Worm (Caenorhabditis elegans): ENCODE measurements around the gene dpyd-1.

Gene dpyd-1

DNA sequence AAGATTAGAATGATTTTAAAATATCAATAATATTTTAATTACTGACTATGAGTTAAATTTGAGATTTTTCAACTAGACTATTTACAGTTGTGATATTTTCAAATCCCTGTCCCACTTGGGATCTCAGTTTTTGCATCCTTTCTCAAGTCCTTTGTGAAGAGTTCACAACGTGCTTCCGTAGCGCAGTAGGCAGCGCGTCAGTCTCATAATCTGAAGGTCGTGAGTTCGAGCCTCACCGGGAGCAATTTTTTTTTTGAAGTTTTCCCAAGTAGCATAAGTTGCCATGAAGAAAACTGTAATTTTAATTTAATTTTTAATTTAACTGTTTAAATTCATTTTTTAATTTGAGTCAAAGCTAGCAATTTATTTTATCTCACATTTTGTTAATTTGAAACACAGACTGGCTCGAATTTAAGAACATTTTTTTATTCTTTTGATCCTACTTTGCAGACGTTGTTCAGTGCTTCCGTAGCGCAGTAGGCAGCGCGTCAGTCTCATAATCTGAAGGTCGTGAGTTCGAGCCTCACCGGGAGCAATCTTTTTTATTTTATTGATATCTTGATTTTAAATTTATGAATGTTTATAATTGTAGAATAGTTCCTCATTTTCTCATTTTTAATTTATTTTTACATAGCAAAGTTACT is 17.7 kb downstream of the dpyd-1 start (continued):
- no peak for TF ChIP-seq C04F5.9 (tag; optimal IDR thresholded peaks at IDR 0.05)
- TF ChIP-seq ceh-90 (tag; optimal IDR thresholded peaks at IDR 0.05), result no peak
- no peak for TF ChIP-seq fos-1 (tag; optimal IDR thresholded peaks at IDR 0.05)
- TF ChIP-seq nhr-90 (tag; optimal IDR thresholded peaks at IDR 0.05; ENCODE audit: poor library complexity), result no peak
- no peak for TF ChIP-seq hpl-2 (GFP tag; optimal IDR thresholded peaks at IDR 0.05)
- TF ChIP-seq unc-130 (tag; optimal IDR thresholded peaks at IDR 0.05), result no peak
- TF ChIP-seq ets-5 (GFP tag; IDR thresholded peaks at IDR 0.05), result no peak
- no peak for TF ChIP-seq efl-3 (GFP tag; optimal IDR thresholded peaks at IDR 0.05)
- TF ChIP-seq nhr-85 (tag), result no peak
- no peak for TF ChIP-seq nhr-84 (tag; optimal IDR thresholded peaks at IDR 0.05)
- TF ChIP-seq alr-1 (tag; optimal IDR thresholded peaks at IDR 0.05; ENCODE audit: borderline replicate concordance), result no peak
- no peak for TF ChIP-seq nhr-237 (tag; optimal IDR thresholded peaks at IDR 0.05)
- no peak for TF ChIP-seq ceh-82 (tag; optimal IDR thresholded peaks at IDR 0.05)
- TF ChIP-seq nhr-71 (tag; optimal IDR thresholded peaks at IDR 0.05), result peak; percentile 32
- no peak for TF ChIP-seq zag-1 (tag; optimal IDR thresholded peaks at IDR 0.05)
- no peak for TF ChIP-seq egl-27 (tag; optimal IDR thresholded peaks at IDR 0.05)
- TF ChIP-seq hlh-4 (tag; optimal IDR thresholded peaks at IDR 0.05), result no peak
- no peak for TF ChIP-seq jun-1 (tag; optimal IDR thresholded peaks at IDR 0.05)
- TF ChIP-seq blmp-1 (tag; optimal IDR thresholded peaks at IDR 0.05), result no peak
- TF ChIP-seq lsy-2 (tag; optimal IDR thresholded peaks at IDR 0.05), result peak in 1 of 2 experiments; percentile 19
- no peak for TF ChIP-seq sox-4 (tag; optimal IDR thresholded peaks at IDR 0.05)
- TF ChIP-seq lin-35 (GFP tag; optimal IDR thresholded peaks at IDR 0.05), result peak in 1 of 2 experiments; percentile 24
- TF ChIP-seq lir-3 (tag; optimal IDR thresholded peaks at IDR 0.05; ENCODE audit: poor library complexity), result no peak
- peak; percentile 10 for TF ChIP-seq C16A3.4 (tag; optimal IDR thresholded peaks at IDR 0.05)
- no peak for TF ChIP-seq aha-1 (tag; optimal IDR thresholded peaks at IDR 0.05)
- TF ChIP-seq sup-37 (GFP tag; optimal IDR thresholded peaks at IDR 0.05), result no peak
- no peak for TF ChIP-seq ama-1 (optimal IDR thresholded peaks at IDR 0.05)
- no peak for TF ChIP-seq unc-30 (tag; optimal IDR thresholded peaks at IDR 0.05)
- no peak for TF ChIP-seq vab-15 (tag; optimal IDR thresholded peaks at IDR 0.05)
- TF ChIP-seq nhr-12 (tag; optimal IDR thresholded peaks at IDR 0.05), result no peak
- no peak for TF ChIP-seq nhr-76 (tag; optimal IDR thresholded peaks at IDR 0.05)
- no peak for TF ChIP-seq egl-13 (tag; optimal IDR thresholded peaks at IDR 0.05)
- no peak for TF ChIP-seq Y116A8C.19 (tag; optimal IDR thresholded peaks at IDR 0.05; ENCODE audit: borderline replicate concordance)
- TF ChIP-seq unc-86 (tag; optimal IDR thresholded peaks at IDR 0.05), result no peak
- peak; percentile 16 for TF ChIP-seq tbx-2 (tag; optimal IDR thresholded peaks at IDR 0.05)
- TF ChIP-seq isw-1 (GFP tag; IDR thresholded peaks at IDR 0.05), result no peak
- TF ChIP-seq lin-39 (tag; optimal IDR thresholded peaks at IDR 0.05), result no peak
- TF ChIP-seq fkh-4 (tag; optimal IDR thresholded peaks at IDR 0.05; ENCODE audit: borderline replicate concordance), result no peak
- TF ChIP-seq ztf-11 (tag; optimal IDR thresholded peaks at IDR 0.05), result no peak
- no peak for TF ChIP-seq hlh-17 (GFP tag; optimal IDR thresholded peaks at IDR 0.05; ENCODE audit: borderline replicate concordance)
- no peak for TF ChIP-seq nhr-28 (tag; optimal IDR thresholded peaks at IDR 0.05)
- TF ChIP-seq pqm-1 (tag; optimal IDR thresholded peaks at IDR 0.05), result no peak
- peak; percentile 44 for TF ChIP-seq nhr-20 (tag; optimal IDR thresholded peaks at IDR 0.05)
- TF ChIP-seq ceh-63 (GFP tag; optimal IDR thresholded peaks at IDR 0.05), result no peak
- TF ChIP-seq nhr-47 (tag; optimal IDR thresholded peaks at IDR 0.05), result peak; percentile 23
- TF ChIP-seq elt-3 (tag; optimal IDR thresholded peaks at IDR 0.05), result no peak
- no peak for TF ChIP-seq mef-2 (tag; optimal IDR thresholded peaks at IDR 0.05)
- no peak for TF ChIP-seq fkh-10 (GFP tag; optimal IDR thresholded peaks at IDR 0.05)
- no peak for TF ChIP-seq zip-4 (GFP tag; optimal IDR thresholded peaks at IDR 0.05)
- TF ChIP-seq nhr-11 (tag; optimal IDR thresholded peaks at IDR 0.05), result no peak
- TF ChIP-seq snu-23 (GFP tag; optimal IDR thresholded peaks at IDR 0.05), result peak; percentile 45
- no peak for TF ChIP-seq ceh-88 (GFP tag; IDR thresholded peaks at IDR 0.05)
- peak; percentile 19 for TF ChIP-seq skn-1 (tag; optimal IDR thresholded peaks at IDR 0.05)

All from whole organism, L1 larva.